Fruit fly (Drosophila melanogaster): ENCODE results near the gene dmrt93B.

DNA sequence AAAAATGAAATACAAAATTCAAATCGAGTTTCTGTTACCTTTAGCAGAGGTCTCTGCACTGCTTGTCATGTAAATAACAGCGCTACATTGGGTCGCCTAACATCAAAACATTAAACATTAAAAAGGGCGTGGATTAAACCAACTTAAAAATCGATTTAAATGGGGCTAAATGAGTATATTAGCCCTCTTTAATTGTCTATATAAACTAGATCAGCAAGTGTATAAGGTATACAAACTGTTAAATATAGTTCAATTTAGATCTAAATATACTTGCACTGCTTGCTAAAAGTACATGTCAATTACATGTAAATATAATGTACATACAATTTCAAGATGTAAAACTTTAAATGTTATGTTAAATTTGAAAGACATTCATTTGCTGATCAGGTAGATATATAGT, 4.1 kb upstream of the dmrt93B start:
- TF ChIP-seq psq (optimal IDR thresholded peaks at IDR 0.05) (no peak), EcR (GFP tag; optimal IDR thresholded peaks at IDR 0.05) (no peak), usp (GFP tag; optimal IDR thresholded peaks at IDR 0.05) (no peak), Dll (optimal IDR thresholded peaks at IDR 0.05) (no peak)

All from whole organism.